Worm (Caenorhabditis elegans): ENCODE measurements around the gene T28C6.8.
A peak's percentile ranks its signal among the peaks of the same experiment; 100 is the strongest.

T28C6.8 gene

DNA sequence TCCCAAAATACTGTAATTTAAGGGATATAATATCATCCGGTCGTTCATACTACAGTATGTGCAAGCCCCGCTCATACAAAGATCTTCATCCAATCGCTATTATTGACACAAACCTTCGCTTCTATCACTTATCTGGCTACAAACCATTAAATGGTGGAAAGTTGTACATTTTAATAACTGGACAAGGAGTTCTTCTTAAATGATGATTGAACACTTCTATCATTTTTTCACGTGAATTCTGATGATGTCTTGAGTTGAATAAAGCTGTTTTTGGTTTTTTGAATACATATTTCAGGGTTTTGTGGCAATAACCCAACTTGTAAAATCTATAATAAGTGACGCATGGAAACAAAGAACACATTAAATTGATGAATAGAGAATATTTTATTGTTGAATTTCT is 7.9 kb downstream of the T28C6.8 start (continued):
- TF ChIP-seq snpc-4 (tag; optimal IDR thresholded peaks at IDR 0.05) (no peak), ceh-28 (tag; optimal IDR thresholded peaks at IDR 0.05) (peak; percentile 23), aly-2 (tag; optimal IDR thresholded peaks at IDR 0.05) (no peak), pha-4 (tag; optimal IDR thresholded peaks at IDR 0.05) (no peak), fos-1 (tag; optimal IDR thresholded peaks at IDR 0.05) (no peak), nhr-43 (tag; optimal IDR thresholded peaks at IDR 0.05; ENCODE audit: poor library complexity, severe bottlenecking) (peak; percentile 63), ZK546.5 (tag; optimal IDR thresholded peaks at IDR 0.05) (no peak), unc-39 (tag; optimal IDR thresholded peaks at IDR 0.05) (no peak), nhr-77 (tag; optimal IDR thresholded peaks at IDR 0.05) (no peak)

DNA sequence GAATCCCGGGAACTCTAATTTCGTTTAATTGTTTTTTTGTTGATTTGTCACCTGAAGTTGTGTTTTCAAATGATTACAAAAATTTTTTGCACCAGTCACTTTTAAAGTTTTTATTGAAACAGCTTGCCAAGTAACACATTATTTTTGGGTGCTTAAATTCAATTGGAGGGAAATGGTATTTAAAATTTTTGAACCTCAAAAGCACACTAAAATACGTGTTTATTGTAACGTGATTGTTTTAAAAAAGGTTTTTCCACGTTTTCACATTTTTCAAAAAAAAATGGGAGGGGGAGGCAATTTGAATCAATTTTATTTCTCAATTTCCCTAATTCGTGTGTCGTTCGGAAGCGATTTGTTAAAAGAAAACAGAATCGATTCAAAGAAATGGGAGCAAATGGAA is 9.4 kb downstream of the T28C6.8 start, which contains the start of gene T28C6.5:
Gene T28C6.5 (plus strand): TSS at position 301 of the 400 bp plus-strand sequence.
- TF ChIP-seq fos-1 (tag; optimal IDR thresholded peaks at IDR 0.05) (no peak), ceh-16 (tag; optimal IDR thresholded peaks at IDR 0.05) (no peak), lsy-12 (tag; optimal IDR thresholded peaks at IDR 0.05) (no peak), snpc-4 (tag; optimal IDR thresholded peaks at IDR 0.05) (no peak), fkh-10 (GFP tag; optimal IDR thresholded peaks at IDR 0.05) (no peak), R02D3.7 (tag; optimal IDR thresholded peaks at IDR 0.05) (no peak), ceh-28 (tag; optimal IDR thresholded peaks at IDR 0.05) (no peak), unc-39 (tag; optimal IDR thresholded peaks at IDR 0.05) (no peak), nhr-76 (tag; optimal IDR thresholded peaks at IDR 0.05) (no peak), nhr-25 (tag; optimal IDR thresholded peaks at IDR 0.05) (no peak), elt-2 (tag; optimal IDR thresholded peaks at IDR 0.05) (no peak), hmg-11 (tag; optimal IDR thresholded peaks at IDR 0.05) (no peak), zag-1 (tag; optimal IDR thresholded peaks at IDR 0.05) (no peak), pqm-1 (tag; optimal IDR thresholded peaks at IDR 0.05) (no peak), mdl-1 (tag; optimal IDR thresholded peaks at IDR 0.05) (no peak), nhr-11 (tag; optimal IDR thresholded peaks at IDR 0.05) (no peak), elt-1 (tag; optimal IDR thresholded peaks at IDR 0.05) (no peak), ceh-82 (tag; optimal IDR thresholded peaks at IDR 0.05) (no peak)

DNA sequence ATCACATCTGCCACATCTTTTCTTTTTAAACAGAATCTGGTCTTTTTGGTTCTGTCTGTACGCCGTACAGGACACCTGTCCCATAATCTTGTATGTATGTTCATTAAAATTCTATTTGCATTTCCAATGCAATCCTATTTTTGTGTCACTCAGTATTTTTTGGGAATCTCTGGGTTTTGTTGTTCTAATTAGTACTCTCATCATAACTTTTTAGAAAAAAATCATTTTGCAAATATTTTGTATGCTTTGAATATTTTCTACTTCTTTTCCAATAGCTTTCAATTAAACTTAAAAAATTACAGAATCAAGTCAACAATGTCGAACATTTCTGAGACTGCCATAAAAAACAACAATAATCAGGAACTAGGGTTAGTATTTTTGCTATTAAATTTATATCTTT is 10.5 kb downstream of the T28C6.8 start, which contains the start of gene T28C6.3:
Gene T28C6.3 (plus strand): TSS at position 301 of the 400 bp plus-strand sequence.
- TF ChIP-seq pqm-1 (tag; optimal IDR thresholded peaks at IDR 0.05), result no peak
- TF ChIP-seq elt-3 (tag; optimal IDR thresholded peaks at IDR 0.05), result no peak
- no peak for TF ChIP-seq nhr-67 (tag; optimal IDR thresholded peaks at IDR 0.05)
- TF ChIP-seq aly-2 (tag; optimal IDR thresholded peaks at IDR 0.05), result no peak
- TF ChIP-seq nhr-23 (tag; optimal IDR thresholded peaks at IDR 0.05), result no peak

DNA sequence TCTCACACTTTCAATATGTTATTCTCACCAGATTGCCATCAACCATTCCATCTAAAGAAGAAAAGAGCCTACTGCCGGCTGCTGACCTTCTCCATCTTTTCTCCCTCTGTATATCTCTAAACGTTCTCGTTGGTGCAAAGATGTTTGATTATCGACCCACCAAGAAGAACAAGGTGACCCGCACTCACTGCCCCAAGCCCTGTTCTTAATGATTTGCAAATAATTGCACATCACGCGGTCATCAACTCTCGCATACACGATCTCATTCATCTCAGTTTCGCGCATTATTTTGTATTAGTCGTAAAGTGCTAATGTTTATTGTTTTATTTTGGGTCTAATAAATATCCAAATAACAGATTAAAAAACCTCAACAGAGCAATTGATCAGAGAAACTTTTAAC is 11.1 kb downstream of the T28C6.8 start:
- TF ChIP-seq fos-1 (tag; optimal IDR thresholded peaks at IDR 0.05) (no peak), nhr-67 (tag; optimal IDR thresholded peaks at IDR 0.05) (no peak), tbx-2 (tag; optimal IDR thresholded peaks at IDR 0.05) (no peak), jun-1 (tag; optimal IDR thresholded peaks at IDR 0.05) (no peak), eor-1 (tag; optimal IDR thresholded peaks at IDR 0.05) (no peak), elt-2 (tag; optimal IDR thresholded peaks at IDR 0.05) (no peak), ceh-9 (tag; optimal IDR thresholded peaks at IDR 0.05) (no peak), nhr-11 (tag; optimal IDR thresholded peaks at IDR 0.05) (no peak), nhr-23 (tag; optimal IDR thresholded peaks at IDR 0.05) (no peak), ama-1 (optimal IDR thresholded peaks at IDR 0.05) (no peak), lin-15B (tag; optimal IDR thresholded peaks at IDR 0.05) (no peak), nhr-43 (tag; optimal IDR thresholded peaks at IDR 0.05; ENCODE audit: poor library complexity, severe bottlenecking) (no peak), ceh-82 (tag; optimal IDR thresholded peaks at IDR 0.05) (no peak), fkh-10 (GFP tag; optimal IDR thresholded peaks at IDR 0.05) (no peak), ztf-4 (tag; optimal IDR thresholded peaks at IDR 0.05) (no peak), daf-12 (tag; optimal IDR thresholded peaks at IDR 0.05) (no peak), elt-3 (tag; optimal IDR thresholded peaks at IDR 0.05) (no peak), nhr-25 (tag; optimal IDR thresholded peaks at IDR 0.05) (no peak)

DNA sequence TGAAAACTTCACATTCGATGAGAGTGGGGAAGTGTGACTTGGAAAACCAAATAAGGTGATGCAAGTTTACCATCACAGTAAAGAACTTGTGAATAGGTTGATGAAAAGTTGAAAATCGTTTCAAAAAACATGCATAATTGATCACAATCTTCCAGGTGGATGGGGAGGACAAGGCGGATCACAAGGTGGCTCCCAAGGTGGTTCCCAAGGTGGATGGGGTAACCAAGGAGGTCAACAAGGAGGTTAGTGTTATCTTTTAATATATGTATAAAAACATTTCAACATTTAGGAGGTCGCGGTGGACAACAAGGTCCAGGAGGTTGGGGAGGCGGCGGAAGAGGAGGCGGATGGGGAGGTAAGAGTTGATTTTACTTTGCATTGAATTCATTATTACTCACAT is 12.9 kb downstream of the T28C6.8 start, which contains the start of gene T28C6.10:
Gene T28C6.10 (plus strand): TSS at position 301 of the 400 bp plus-strand sequence.
- TF ChIP-seq tbx-2 (tag; optimal IDR thresholded peaks at IDR 0.05) (no peak), mdl-1 (tag; optimal IDR thresholded peaks at IDR 0.05) (no peak), nhr-11 (tag; optimal IDR thresholded peaks at IDR 0.05) (no peak), elt-1 (tag; optimal IDR thresholded peaks at IDR 0.05) (no peak), ceh-82 (tag; optimal IDR thresholded peaks at IDR 0.05) (no peak), fkh-2 (tag; optimal IDR thresholded peaks at IDR 0.05) (no peak), eor-1 (tag; optimal IDR thresholded peaks at IDR 0.05) (no peak), nfya-1 (tag; optimal IDR thresholded peaks at IDR 0.05; ENCODE audit: insufficient read depth) (no peak), lin-39 (tag; optimal IDR thresholded peaks at IDR 0.05) (no peak), unc-62 (GFP tag; optimal IDR thresholded peaks at IDR 0.05) (no peak)
